Fruit fly (Drosophila melanogaster) whole organism: Measurements from ENCODE around the gene CG11668.

Experiments
- Dll ChIP-seq: fragments of >200 bp; optimal IDR thresholded peaks from 2 replicates; lab custom pipeline; 2017
- pan ChIP-seq: fragments of >200 bp; optimal IDR thresholded peaks from 2 replicates; lab custom pipeline; 2017
- psq ChIP-seq: fragments of >200 bp; optimal IDR thresholded peaks from 2 replicates; lab custom pipeline; 2017
- usp ChIP-seq: fragments of >200 bp; optimal IDR thresholded peaks from 2 replicates; lab custom pipeline; 2017; ENCODE audit warnings: missing biosample characterization, missing genetic modification characterization, mixed read lengths

DNA sequence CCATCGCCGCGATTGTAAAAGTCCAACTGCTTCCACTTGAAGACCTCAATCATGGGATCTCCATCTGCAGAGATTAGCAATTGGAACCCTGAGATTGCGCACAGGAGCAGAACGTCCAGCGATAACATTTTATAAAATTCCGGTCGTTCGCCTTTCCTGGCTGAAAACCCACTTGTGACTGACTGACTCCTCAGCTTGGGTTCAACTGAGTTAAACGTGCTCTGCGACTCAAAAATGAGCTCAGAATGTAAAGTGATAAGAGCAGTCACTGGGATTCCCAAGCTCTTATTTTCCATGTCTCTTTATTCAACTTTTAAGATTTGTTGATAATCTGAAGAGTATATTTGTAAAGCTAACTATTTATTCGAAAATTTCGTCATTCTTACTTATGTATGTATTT lies 45.2 kb upstream of the CG11668 start, which contains the start of gene yellow-f:
- TF ChIP-seq psq (no peak), pan (lab: Kevin White, UChicago) (no peak), Dll (lab: Kevin White, UChicago) (no peak), usp (GFP tag; lab: Kevin White, UChicago) (no peak)
